Fruit fly (Drosophila melanogaster): ENCODE data around the gene CG12947.
A peak's percentile ranks its signal among the peaks of the same experiment; 100 is the strongest.

Gene CG12947

dm6 chr3R:9767620-9768592, 12.0 kb upstream of the CG12947 start, which contains the start of gene Naa80:
TSS of gene Naa80 (plus strand) at chr3R:9767834.
- peak; percentile 32 for TF ChIP-seq CG8301 (tag; optimal IDR thresholded peaks at IDR 0.05)
- TF ChIP-seq CG4496 (GFP tag; IDR thresholded peaks at IDR 0.05): peak; percentile 37; the same call in 1 of the 3 replicates
- TF ChIP-seq CG14655 (GFP tag; optimal IDR thresholded peaks at IDR 0.05): no peak
- peak; percentile 62 for TF ChIP-seq gl (tag; optimal IDR thresholded peaks at IDR 0.05)
- TF ChIP-seq rn (GFP tag; IDR thresholded peaks at IDR 0.05): peak; percentile 48; the same call in 1 of the 2 replicates
- no peak for TF ChIP-seq Pif1B (GFP tag; optimal IDR thresholded peaks at IDR 0.05)
- no peak for TF ChIP-seq CG12605 (GFP tag; IDR thresholded peaks at IDR 0.05)
- no peak for TF ChIP-seq D1 (tag; optimal IDR thresholded peaks at IDR 0.05)
- TF ChIP-seq CG17806 (tag; optimal IDR thresholded peaks at IDR 0.05): peak; percentile 8
- TF ChIP-seq CG9948 (tag; optimal IDR thresholded peaks at IDR 0.05): no peak
- TF ChIP-seq CG34367 (tag; optimal IDR thresholded peaks at IDR 0.05): peak; percentile 57
- peak; percentile 79 for TF ChIP-seq EcR (GFP tag; optimal IDR thresholded peaks at IDR 0.05)
- peak; percentile 15 for TF ChIP-seq CG8159 (tag; optimal IDR thresholded peaks at IDR 0.05)
- peak; percentile 80 for TF ChIP-seq Pif1A (GFP tag; optimal IDR thresholded peaks at IDR 0.05)
- TF ChIP-seq CG15710 (tag; optimal IDR thresholded peaks at IDR 0.05): peak; percentile 41
- 0 out of 3 replicates have a peak, but pooled peaks have one; percentile 39 for TF ChIP-seq fd96Ca (GFP tag; IDR thresholded peaks at IDR 0.05)
- TF ChIP-seq CG32121 (GFP tag; IDR thresholded peaks at IDR 0.05): no peak
- peak; percentile 44 for TF ChIP-seq Snoo (tag; optimal IDR thresholded peaks at IDR 0.05)
- TF ChIP-seq Ets98B (GFP tag; IDR thresholded peaks at IDR 0.05): peak; percentile 52
- no peak for TF ChIP-seq CG10348 (GFP tag; IDR thresholded peaks at IDR 0.05)

- no peak for TF ChIP-seq CG8301 (tag; optimal IDR thresholded peaks at IDR 0.05)
- TF ChIP-seq CG10348 (GFP tag; IDR thresholded peaks at IDR 0.05): no peak
- no peak for TF ChIP-seq Snoo (tag; optimal IDR thresholded peaks at IDR 0.05)
- no peak for TF ChIP-seq fd96Ca (GFP tag; IDR thresholded peaks at IDR 0.05)
- no peak for TF ChIP-seq rn (GFP tag; IDR thresholded peaks at IDR 0.05)
- no peak for TF ChIP-seq gl (tag; optimal IDR thresholded peaks at IDR 0.05)
- no peak for TF ChIP-seq Pif1B (GFP tag; optimal IDR thresholded peaks at IDR 0.05)
- TF ChIP-seq CG12605 (GFP tag; IDR thresholded peaks at IDR 0.05): no peak
- no peak for TF ChIP-seq CG34367 (tag; optimal IDR thresholded peaks at IDR 0.05)
- no peak for TF ChIP-seq CG8159 (tag; optimal IDR thresholded peaks at IDR 0.05)
- no peak for TF ChIP-seq CG14655 (GFP tag; optimal IDR thresholded peaks at IDR 0.05)
- TF ChIP-seq CG15710 (tag; optimal IDR thresholded peaks at IDR 0.05): no peak
- TF ChIP-seq Pif1A (GFP tag; optimal IDR thresholded peaks at IDR 0.05): no peak
- TF ChIP-seq EcR (GFP tag; optimal IDR thresholded peaks at IDR 0.05): no peak
Measured at dm6 chr3R:9768884-9769283, 11.0 kb upstream of the CG12947 start, which contains the start of gene MED6. TSS of gene MED6 (minus strand) at chr3R:9768984.

DNA sequence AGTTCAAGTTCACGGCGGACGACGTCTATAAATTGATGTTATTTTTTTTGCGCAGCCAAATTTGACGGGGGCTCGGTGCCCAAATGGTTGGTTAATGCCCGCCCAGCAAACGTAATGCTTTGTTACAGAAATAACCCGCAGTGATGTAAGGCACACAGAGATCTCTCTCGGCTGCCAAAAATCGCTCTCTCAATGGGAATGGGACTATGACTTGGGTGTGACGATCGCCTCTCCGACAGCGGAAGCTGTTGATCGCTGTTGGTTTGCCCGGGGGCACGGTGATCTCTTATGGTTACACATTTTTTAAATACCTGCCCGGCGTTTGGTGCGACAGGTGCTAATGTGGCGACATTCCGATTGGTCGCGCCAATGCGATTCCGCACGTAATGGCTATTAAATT, 9.7 kb upstream of the CG12947 start:
- peak; percentile 46; the same call in 1 of the 2 replicates for TF ChIP-seq CG32121 (GFP tag; IDR thresholded peaks at IDR 0.05)
- no peak for TF ChIP-seq fd96Ca (GFP tag; IDR thresholded peaks at IDR 0.05)

dm6 chr3R:9771519-9771972, 8.3 kb upstream of the CG12947 start, which contains the start of gene CG9471:
TSS of gene CG9471 (minus strand) at chr3R:9771542.
- TF ChIP-seq Snoo (tag; optimal IDR thresholded peaks at IDR 0.05) (peak; percentile 92), Pif1A (GFP tag; optimal IDR thresholded peaks at IDR 0.05) (peak; percentile 95), fd96Ca (GFP tag; IDR thresholded peaks at IDR 0.05) (peak; percentile 42; the same call in 1 of the 3 replicates), CG32121 (GFP tag; IDR thresholded peaks at IDR 0.05) (peak; percentile 91), EcR (GFP tag; optimal IDR thresholded peaks at IDR 0.05) (peak; percentile 25), CG13204 (GFP tag; optimal IDR thresholded peaks at IDR 0.05) (no peak), CG17806 (tag; optimal IDR thresholded peaks at IDR 0.05) (peak; percentile 93), CG8159 (tag; optimal IDR thresholded peaks at IDR 0.05) (peak; percentile 91), CG14655 (GFP tag; optimal IDR thresholded peaks at IDR 0.05) (no peak), Ets98B (GFP tag; IDR thresholded peaks at IDR 0.05) (peak; percentile 95), CG34367 (tag; optimal IDR thresholded peaks at IDR 0.05) (peak; percentile 89), CG9948 (tag; optimal IDR thresholded peaks at IDR 0.05) (peak; percentile 89), CG4496 (GFP tag; IDR thresholded peaks at IDR 0.05) (peak; percentile 97), D1 (tag; optimal IDR thresholded peaks at IDR 0.05) (no peak), CG15710 (tag; optimal IDR thresholded peaks at IDR 0.05) (peak; percentile 91), CG10348 (GFP tag; IDR thresholded peaks at IDR 0.05) (peak; percentile 59), CG8301 (tag; optimal IDR thresholded peaks at IDR 0.05) (peak; percentile 91), Pif1B (GFP tag; optimal IDR thresholded peaks at IDR 0.05) (peak; percentile 93), gl (tag; optimal IDR thresholded peaks at IDR 0.05) (peak; percentile 77), CG12605 (GFP tag; IDR thresholded peaks at IDR 0.05) (peak; percentile 94), rn (GFP tag; IDR thresholded peaks at IDR 0.05) (peak; percentile 82)

dm6 chr3R:9774147-9774546, 5.7 kb upstream of the CG12947 start, which contains the start of gene Whamy:
TSS of gene Whamy (minus strand) at chr3R:9774419.
- TF ChIP-seq CG8159 (tag; optimal IDR thresholded peaks at IDR 0.05): no peak
- no peak for TF ChIP-seq CG17806 (tag; optimal IDR thresholded peaks at IDR 0.05)
- no peak for TF ChIP-seq CG9948 (tag; optimal IDR thresholded peaks at IDR 0.05)
- TF ChIP-seq fd96Ca (GFP tag; IDR thresholded peaks at IDR 0.05): no peak
